Worm (Caenorhabditis elegans): ENCODE data around the gene T04G9.6.
A peak's percentile ranks its signal among the peaks of the same experiment; 100 is the strongest.

Gene T04G9.6

ce11 chrX:806515-806914, 21.8 kb upstream of the T04G9.6 start:
- TF ChIP-seq rbr-2 (tag; optimal IDR thresholded peaks at IDR 0.05) (peak; percentile 99), fos-1 (tag; optimal IDR thresholded peaks at IDR 0.05) (peak; percentile 84), ces-1 (GFP tag; optimal IDR thresholded peaks at IDR 0.05) (peak; percentile 95), mdl-1 (tag; optimal IDR thresholded peaks at IDR 0.05) (peak; percentile 88 to 93), php-3 (GFP tag; IDR thresholded peaks at IDR 0.05) (peak; percentile 98), D1046.2 (GFP tag; IDR thresholded peaks at IDR 0.05) (peak; percentile 91), nhr-42 (GFP tag; IDR thresholded peaks at IDR 0.05) (peak; percentile 99), zfp-3 (GFP tag; conservative IDR thresholded peaks at IDR 0.05) (peak; percentile 94), dmd-8 (GFP tag; IDR thresholded peaks at IDR 0.05) (0 out of 2 replicates have a peak, but pooled peaks have one; percentile 29), Y5F2A.4 (GFP tag; optimal IDR thresholded peaks at IDR 0.05) (peak; percentile 95), gei-8 (GFP tag; optimal IDR thresholded peaks at IDR 0.05) (peak; percentile 68), F26F4.8 (GFP tag; conservative IDR thresholded peaks at IDR 0.05) (0 out of 2 replicates have a peak, but pooled peaks have one; percentile 49), nhr-237 (tag; optimal IDR thresholded peaks at IDR 0.05) (peak; percentile 87), zag-1 (tag; optimal IDR thresholded peaks at IDR 0.05) (peak; percentile 92), tag-97 (GFP tag; IDR thresholded peaks at IDR 0.05) (no peak), daf-8 (GFP tag; IDR thresholded peaks at IDR 0.05) (peak; percentile 68; the same call in 1 of the 2 replicates), zfp-2 (tag; optimal IDR thresholded peaks at IDR 0.05) (peak; percentile 90), zip-11 (GFP tag; IDR thresholded peaks at IDR 0.05) (no peak), attf-4 (tag; optimal IDR thresholded peaks at IDR 0.05) (peak; percentile 71), egl-27 (tag; optimal IDR thresholded peaks at IDR 0.05) (peak; percentile 98), F37D6.2 (tag; optimal IDR thresholded peaks at IDR 0.05) (peak; percentile 98), tra-1 (GFP tag; IDR thresholded peaks at IDR 0.05) (peak; percentile 93), dve-1 (tag; optimal IDR thresholded peaks at IDR 0.05; ENCODE audit: insufficient read depth) (peak; percentile 100), Y105C5A.15 (GFP tag; IDR thresholded peaks at IDR 0.05) (0 out of 2 replicates have a peak, but pooled peaks have one; percentile 31), ctbp-1 (GFP tag; IDR thresholded peaks at IDR 0.05) (peak; percentile 96), snpc-4 (tag; optimal IDR thresholded peaks at IDR 0.05) (peak; percentile 48), nhr-25 (tag; optimal IDR thresholded peaks at IDR 0.05; ENCODE audit: borderline replicate concordance, insufficient read depth) (peak; percentile 91), daf-19 (GFP tag; conservative IDR thresholded peaks at IDR 0.05) (peak; percentile 90), mep-1 (tag; optimal IDR thresholded peaks at IDR 0.05) (peak; percentile 100), T20F7.1 (GFP tag; optimal IDR thresholded peaks at IDR 0.05) (peak; percentile 93), lin-29 (GFP tag; IDR thresholded peaks at IDR 0.05) (peak; percentile 97), pha-4 (GFP tag; IDR thresholded peaks at IDR 0.05) (peak; percentile 96), pha-4 (tag; optimal IDR thresholded peaks at IDR 0.05) (peak; percentile 96), dpl-1 (GFP tag; optimal IDR thresholded peaks at IDR 0.05) (peak; percentile 79), nhr-48 (tag; optimal IDR thresholded peaks at IDR 0.05) (peak; percentile 96), ZK546.5 (tag; optimal IDR thresholded peaks at IDR 0.05) (peak; percentile 17 to 62), lim-7 (GFP tag; IDR thresholded peaks at IDR 0.05) (peak; percentile 58; the same call in 1 of the 2 replicates), egl-43 (GFP tag; IDR thresholded peaks at IDR 0.05) (peak; percentile 99), set-16 (GFP tag; IDR thresholded peaks at IDR 0.05) (no peak), lin-39 (tag; optimal IDR thresholded peaks at IDR 0.05) (peak; percentile 86), dmd-9 (GFP tag; IDR thresholded peaks at IDR 0.05) (peak; percentile 88), lsy-2 (tag; optimal IDR thresholded peaks at IDR 0.05) (peak; percentile 94 to 97), F44E2.7 (GFP tag; IDR thresholded peaks at IDR 0.05) (no peak), ceh-62 (tag; optimal IDR thresholded peaks at IDR 0.05) (no peak), ZK337.2 (GFP tag; IDR thresholded peaks at IDR 0.05) (peak; percentile 85), ceh-44 (GFP tag; IDR thresholded peaks at IDR 0.05) (0 out of 2 replicates have a peak, but pooled peaks have one; percentile 32), snpc-1.2 (GFP tag; IDR thresholded peaks at IDR 0.05) (peak; percentile 60; the same call in 1 of the 2 replicates), nhr-28 (tag; optimal IDR thresholded peaks at IDR 0.05) (peak; percentile 96), skn-1 (tag; optimal IDR thresholded peaks at IDR 0.05) (no peak), jun-1 (tag; optimal IDR thresholded peaks at IDR 0.05) (peak; percentile 99), hif-1 (tag; optimal IDR thresholded peaks at IDR 0.05) (peak; percentile 77 to 83)

All from whole organism, L4 larva.